Worm (Caenorhabditis elegans): Measurements from ENCODE around the gene srw-113.

srw-113 gene

DNA sequence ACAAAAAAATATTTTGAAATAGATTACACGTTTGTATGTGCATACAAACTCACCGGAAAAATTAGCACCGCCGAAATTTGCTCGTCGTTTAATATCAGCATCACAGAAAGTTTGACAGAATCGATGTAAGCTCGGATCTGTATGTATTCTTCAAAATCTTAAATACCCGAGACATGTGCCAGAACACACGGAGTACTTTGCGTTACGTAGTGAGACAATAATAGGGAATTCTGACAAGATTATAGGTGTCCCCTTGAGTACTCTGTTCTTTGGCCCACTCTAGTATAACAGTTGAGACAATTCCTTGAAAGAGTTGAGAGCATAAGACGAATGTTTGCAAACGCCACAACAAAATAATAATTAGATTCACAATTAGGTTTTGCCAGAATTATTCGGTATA is 29.3 kb upstream of the srw-113 start, which contains the start of gene srx-48:
TSS of gene srx-48 (minus strand) at position 101 of the 400 bp plus-strand sequence.
- TF ChIP-seq tra-1 (GFP tag; IDR thresholded peaks at IDR 0.05) (no peak), madf-9 (GFP tag; conservative IDR thresholded peaks at IDR 0.05) (no peak), snpc-1.2 (GFP tag; IDR thresholded peaks at IDR 0.05) (no peak), lin-13 (GFP tag; optimal IDR thresholded peaks at IDR 0.05) (no peak), egl-43 (GFP tag; IDR thresholded peaks at IDR 0.05) (no peak), fkh-10 (GFP tag; optimal IDR thresholded peaks at IDR 0.05) (no peak), F49E8.2 (tag; optimal IDR thresholded peaks at IDR 0.05; ENCODE audit: borderline replicate concordance) (no peak), aly-2 (tag; optimal IDR thresholded peaks at IDR 0.05) (no peak), mdl-1 (tag; optimal IDR thresholded peaks at IDR 0.05) (no peak), nhr-111 (GFP tag; optimal IDR thresholded peaks at IDR 0.05) (no peak), F37D6.2 (tag; optimal IDR thresholded peaks at IDR 0.05) (no peak), pha-4 (GFP tag; IDR thresholded peaks at IDR 0.05) (no peak), pha-4 (tag; optimal IDR thresholded peaks at IDR 0.05) (no peak), mxl-3 (GFP tag; optimal IDR thresholded peaks at IDR 0.05) (no peak)

DNA sequence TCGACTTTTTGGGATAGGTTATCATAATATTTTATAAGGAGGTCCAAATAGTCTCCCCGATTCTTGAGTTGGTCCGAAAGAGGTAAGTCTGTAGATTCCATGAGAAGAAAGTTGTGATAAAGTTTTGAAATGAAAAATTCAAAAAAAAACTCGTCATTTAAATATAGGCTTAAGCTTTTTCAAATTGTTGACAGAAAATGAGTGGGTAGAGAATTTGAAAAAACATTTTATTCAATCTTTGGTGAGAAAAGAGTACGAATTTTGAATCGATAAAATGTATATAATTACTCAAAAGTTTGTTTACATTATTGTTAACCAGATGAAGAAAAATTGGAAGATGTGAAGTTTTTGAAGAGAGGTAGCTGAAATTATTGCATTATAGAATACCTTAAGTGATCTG is 27.4 kb upstream of the srw-113 start, which contains the start of gene T26H8.5:
TSS of gene T26H8.5 (minus strand) at position 101 of the 400 bp plus-strand sequence.
- TF ChIP-seq hlh-11 (tag; optimal IDR thresholded peaks at IDR 0.05): no peak
- TF ChIP-seq unc-62 (GFP tag; optimal IDR thresholded peaks at IDR 0.05 in 1 of 2): no peak
- no peak for TF ChIP-seq unc-62 (tag; optimal IDR thresholded peaks at IDR 0.05)
- no peak for TF ChIP-seq Y5F2A.4 (GFP tag; optimal IDR thresholded peaks at IDR 0.05)
- no peak for TF ChIP-seq daf-8 (GFP tag; IDR thresholded peaks at IDR 0.05)
- TF ChIP-seq unc-39 (tag; optimal IDR thresholded peaks at IDR 0.05): no peak
- TF ChIP-seq mxl-3 (GFP tag; optimal IDR thresholded peaks at IDR 0.05): no peak
- no peak for TF ChIP-seq nhr-6 (tag; optimal IDR thresholded peaks at IDR 0.05)
- no peak for TF ChIP-seq lsy-2 (tag; optimal IDR thresholded peaks at IDR 0.05)
- no peak for TF ChIP-seq lin-39 (tag; optimal IDR thresholded peaks at IDR 0.05)
- no peak for TF ChIP-seq lim-7 (GFP tag; IDR thresholded peaks at IDR 0.05)
- TF ChIP-seq mep-1 (tag; optimal IDR thresholded peaks at IDR 0.05): no peak
- no peak for TF ChIP-seq F49E8.2 (tag; optimal IDR thresholded peaks at IDR 0.05; ENCODE audit: borderline replicate concordance)
- TF ChIP-seq nhr-77 (tag; optimal IDR thresholded peaks at IDR 0.05): no peak
- TF ChIP-seq sdz-12 (GFP tag; optimal IDR thresholded peaks at IDR 0.05): no peak
- no peak for TF ChIP-seq spr-1 (tag; optimal IDR thresholded peaks at IDR 0.05)
- no peak for TF ChIP-seq nhr-41 (GFP tag; IDR thresholded peaks at IDR 0.05)
- TF ChIP-seq fkh-10 (GFP tag; optimal IDR thresholded peaks at IDR 0.05): no peak
- TF ChIP-seq nhr-48 (tag; optimal IDR thresholded peaks at IDR 0.05): no peak
- TF ChIP-seq madf-9 (GFP tag; conservative IDR thresholded peaks at IDR 0.05): no peak
- no peak for TF ChIP-seq nhr-11 (tag; optimal IDR thresholded peaks at IDR 0.05)

DNA sequence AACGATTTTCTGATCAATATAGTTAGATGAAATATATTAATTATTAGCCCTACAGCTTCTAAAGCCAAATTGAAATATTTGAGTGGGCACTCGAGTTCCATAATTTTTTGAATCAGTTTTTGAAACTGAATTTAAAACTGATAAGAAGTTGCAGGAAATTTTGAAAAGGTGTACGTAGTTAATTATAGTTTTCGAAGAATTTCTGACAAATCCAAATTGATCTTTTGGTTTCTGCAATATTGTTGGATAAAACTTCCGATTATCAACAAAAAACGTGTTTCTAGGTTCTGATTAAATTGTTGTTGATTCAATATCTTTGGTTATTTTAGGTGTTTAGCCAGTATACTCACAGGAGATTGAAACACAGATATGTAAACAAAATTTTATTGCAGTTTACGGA is 26.2 kb upstream of the srw-113 start, which contains the start of gene T26H8.4:
TSS of gene T26H8.4 (minus strand) at position 101 of the 400 bp plus-strand sequence.
- TF ChIP-seq ztf-7 (tag; optimal IDR thresholded peaks at IDR 0.05) (no peak), hif-1 (tag; optimal IDR thresholded peaks at IDR 0.05) (no peak), mxl-3 (GFP tag; optimal IDR thresholded peaks at IDR 0.05) (no peak)

DNA sequence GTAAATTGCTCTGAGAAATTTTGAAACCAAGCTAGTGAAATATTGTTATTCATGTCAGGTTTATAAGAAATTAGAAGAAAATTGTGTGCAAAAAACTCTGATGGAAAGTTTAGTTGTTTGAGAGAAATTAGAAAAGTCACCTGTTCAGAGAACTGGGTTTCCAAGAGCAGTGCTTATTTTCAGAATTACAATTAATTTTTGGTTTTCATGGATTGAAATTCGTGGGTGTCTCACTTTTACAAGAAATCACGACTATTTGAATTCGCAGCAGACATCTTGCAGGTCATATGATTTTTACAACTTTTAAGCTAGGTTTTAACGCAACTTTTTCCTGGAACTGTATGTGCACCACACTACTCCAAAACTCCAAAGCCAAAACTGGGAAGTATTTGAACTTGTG is 23.9 kb upstream of the srw-113 start, which contains the start of gene srz-10:
TSS of gene srz-10 (minus strand) at position 88 of the 400 bp plus-strand sequence.
- TF ChIP-seq nhr-77 (tag; optimal IDR thresholded peaks at IDR 0.05) (no peak), R02D3.7 (tag; optimal IDR thresholded peaks at IDR 0.05) (no peak), nhr-28 (tag; optimal IDR thresholded peaks at IDR 0.05) (no peak), aly-2 (tag; optimal IDR thresholded peaks at IDR 0.05) (no peak), F37D6.2 (tag; optimal IDR thresholded peaks at IDR 0.05) (no peak), spr-1 (tag; optimal IDR thresholded peaks at IDR 0.05) (no peak), nhr-111 (GFP tag; optimal IDR thresholded peaks at IDR 0.05) (no peak), duxl-1 (tag; optimal IDR thresholded peaks at IDR 0.05; ENCODE audit: poor library complexity) (no peak), nhr-25 (tag; optimal IDR thresholded peaks at IDR 0.05; ENCODE audit: borderline replicate concordance, insufficient read depth) (no peak), nhr-102 (tag; optimal IDR thresholded peaks at IDR 0.05) (no peak), T26A8.4 (GFP tag; IDR thresholded peaks at IDR 0.05) (no peak), unc-39 (tag; optimal IDR thresholded peaks at IDR 0.05) (no peak), ceh-44 (GFP tag; IDR thresholded peaks at IDR 0.05) (no peak), T20F7.1 (GFP tag; optimal IDR thresholded peaks at IDR 0.05) (no peak), dpl-1 (GFP tag; optimal IDR thresholded peaks at IDR 0.05) (no peak), egl-43 (GFP tag; IDR thresholded peaks at IDR 0.05) (no peak), ceh-82 (tag; optimal IDR thresholded peaks at IDR 0.05) (no peak), zfp-2 (tag; optimal IDR thresholded peaks at IDR 0.05) (no peak)
